Fruit fly (Drosophila melanogaster): ENCODE measurements around the gene CG9981.

Gene CG9981

DNA sequence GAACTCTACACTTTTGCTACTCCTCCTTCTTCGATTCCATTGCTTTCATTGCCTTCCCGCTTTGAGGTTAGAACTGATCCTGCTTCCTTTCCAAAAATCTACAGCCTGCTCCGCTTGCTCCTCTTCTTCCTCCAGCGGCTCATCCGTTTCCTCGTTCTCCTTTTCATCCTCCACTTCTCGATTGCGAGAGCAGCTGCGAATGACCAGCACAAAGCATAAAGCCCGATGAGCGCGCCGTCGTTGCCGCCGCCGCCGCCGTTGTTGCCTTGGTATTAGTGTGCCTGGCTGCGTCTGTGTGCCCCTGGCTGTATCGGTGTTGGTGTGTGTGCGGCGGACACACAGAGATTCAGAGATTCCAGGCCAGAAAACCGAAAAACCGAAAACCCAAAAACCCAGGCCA lies 19.4 kb upstream of the CG9981 start:
- TF ChIP-seq foxo (GFP tag; optimal IDR thresholded peaks at IDR 0.05), result no peak
- peak; percentile 1 for TF ChIP-seq N (GFP tag; optimal IDR thresholded peaks at IDR 0.05)
- TF ChIP-seq psq (GFP tag; optimal IDR thresholded peaks at IDR 0.05), result peak; percentile 98
- TF ChIP-seq h (GFP tag; optimal IDR thresholded peaks at IDR 0.05), result peak; percentile 3

DNA sequence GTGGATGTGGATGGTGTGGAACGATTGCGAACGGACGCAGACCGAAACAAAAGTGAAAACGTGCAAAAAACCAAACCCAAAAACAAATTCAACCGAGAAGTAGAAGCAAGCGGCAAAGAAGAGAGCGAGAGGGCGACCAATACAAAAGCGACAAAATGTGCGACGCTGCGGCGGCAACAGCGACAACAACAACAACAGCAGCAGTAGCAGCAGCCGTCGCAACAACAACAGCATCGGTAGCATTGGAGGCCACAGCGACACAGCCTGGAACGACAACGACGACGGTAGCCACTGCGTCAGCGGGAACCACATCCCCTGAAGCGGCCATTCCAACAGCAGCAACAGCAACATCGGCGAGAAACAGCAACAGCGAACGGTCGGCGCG lies 18.2 kb upstream of the CG9981 start:
- TF ChIP-seq jim (GFP tag; optimal IDR thresholded peaks at IDR 0.05) (no peak), psq (GFP tag; optimal IDR thresholded peaks at IDR 0.05) (peak; percentile 65)

DNA sequence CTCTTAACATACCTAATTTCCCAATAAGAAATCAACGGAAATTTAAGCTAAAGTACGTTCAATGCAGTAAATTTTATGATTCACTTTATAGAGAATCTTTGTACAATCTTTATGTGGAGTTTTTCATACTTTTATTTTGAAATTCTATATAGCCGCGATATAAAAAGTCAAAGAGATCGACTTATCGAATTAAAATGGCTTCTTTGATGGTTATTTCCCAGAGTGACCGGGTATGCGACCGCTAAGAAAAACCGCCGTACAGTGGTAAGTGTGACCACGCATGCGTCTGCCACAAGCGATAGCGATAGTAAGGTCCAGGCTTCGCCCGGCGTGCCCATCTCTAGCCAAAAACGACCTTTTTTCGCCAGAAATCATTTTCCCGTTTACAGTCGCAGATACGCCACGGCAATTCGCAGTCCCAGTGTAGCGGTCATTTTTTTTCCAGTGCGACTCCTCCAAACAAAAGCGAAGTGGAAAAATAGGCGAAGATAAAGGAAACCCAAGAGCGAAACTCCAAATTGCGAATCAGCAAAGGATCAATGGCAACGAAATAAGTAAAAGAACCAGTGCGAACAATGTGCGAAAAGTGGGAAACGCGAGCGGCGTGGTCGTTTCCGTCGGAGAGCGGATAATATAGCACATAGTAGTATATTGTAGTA lies 17.7 kb upstream of the CG9981 start, which contains the start of gene hang:
Gene hang (plus strand): TSS at position 366 of the 659 bp plus-strand sequence.
- no peak for TF ChIP-seq pan (optimal IDR thresholded peaks at IDR 0.05)
- TF ChIP-seq rgr (GFP tag; optimal IDR thresholded peaks at IDR 0.05), result peak; percentile 54
- TF ChIP-seq tai (GFP tag; optimal IDR thresholded peaks at IDR 0.05), result no peak
- peak; percentile 21 for TF ChIP-seq OdsH (GFP tag; optimal IDR thresholded peaks at IDR 0.05)
- peak; percentile 4 for TF ChIP-seq ey (GFP tag; optimal IDR thresholded peaks at IDR 0.05)
- no peak for TF ChIP-seq Rel (GFP tag; optimal IDR thresholded peaks at IDR 0.05)
- peak; percentile 44 for TF ChIP-seq Rel (tag; optimal IDR thresholded peaks at IDR 0.05)
- no peak for TF ChIP-seq GATAd (GFP tag; optimal IDR thresholded peaks at IDR 0.05)
- peak; percentile 79 for TF ChIP-seq psq (GFP tag; optimal IDR thresholded peaks at IDR 0.05)
- TF ChIP-seq Hr83 (GFP tag; optimal IDR thresholded peaks at IDR 0.05; ENCODE audit: poor library complexity, severe bottlenecking), result peak; percentile 45
- peak in 1 of 2 experiments; percentile 14 for TF ChIP-seq dl (GFP tag; optimal IDR thresholded peaks at IDR 0.05; ENCODE audit: insufficient read depth in 1 of 2, partially characterized antibody in 2 of 2)
- peak in 1 of 2 experiments; percentile 46 for TF ChIP-seq foxo (GFP tag; optimal IDR thresholded peaks at IDR 0.05)
- peak; percentile 44 for TF ChIP-seq jim (GFP tag; optimal IDR thresholded peaks at IDR 0.05)
- peak; percentile 54 for TF ChIP-seq h (GFP tag; optimal IDR thresholded peaks at IDR 0.05)
- TF ChIP-seq dsf (GFP tag; optimal IDR thresholded peaks at IDR 0.05; ENCODE audit: borderline replicate concordance), result peak; percentile 1
- TF ChIP-seq N (GFP tag; optimal IDR thresholded peaks at IDR 0.05), result no peak
- TF ChIP-seq sv (GFP tag; optimal IDR thresholded peaks at IDR 0.05), result no peak
- TF ChIP-seq Sp1 (GFP tag; optimal IDR thresholded peaks at IDR 0.05), result peak; percentile 54
- TF ChIP-seq br (GFP tag; optimal IDR thresholded peaks at IDR 0.05), result peak; percentile 30
- no peak for TF ChIP-seq Hr78 (GFP tag; optimal IDR thresholded peaks at IDR 0.05)
- TF ChIP-seq Abd-B (GFP tag; optimal IDR thresholded peaks at IDR 0.05), result no peak
- peak; percentile 3 for TF ChIP-seq HLH106 (tag; optimal IDR thresholded peaks at IDR 0.05)
- peak; percentile 49 for TF ChIP-seq Hnf4 (GFP tag; optimal IDR thresholded peaks at IDR 0.05)
- TF ChIP-seq Dfd (GFP tag; optimal IDR thresholded peaks at IDR 0.05), result no peak
- peak; percentile 7 for TF ChIP-seq woc (GFP tag; optimal IDR thresholded peaks at IDR 0.05)

DNA sequence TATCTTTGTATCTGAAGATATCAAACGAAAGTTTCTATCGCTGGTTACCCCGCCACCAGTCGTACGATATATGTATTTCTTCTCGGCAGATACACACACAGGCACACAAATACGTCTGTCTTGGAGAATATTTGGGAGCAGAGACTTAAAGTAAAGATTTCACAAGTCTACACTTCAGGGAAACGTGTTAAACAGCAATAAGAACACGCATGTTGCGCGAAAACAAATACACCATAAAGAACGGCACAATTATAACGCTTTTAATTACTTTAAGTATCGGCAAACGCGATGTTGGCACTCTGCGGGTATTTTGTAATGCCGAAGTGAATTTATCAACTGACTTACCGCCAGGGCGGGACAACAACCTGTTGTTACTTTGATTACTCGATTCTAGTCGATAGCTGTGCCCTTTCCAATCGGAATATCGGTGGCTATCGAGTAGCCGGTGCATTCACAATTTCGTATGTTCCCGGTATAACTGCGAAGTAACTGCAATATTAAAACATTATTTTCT lies 17.0 kb upstream of the CG9981 start, which contains the start of gene AnxB11:
Gene AnxB11 (minus strand): TSS at position 367 of the 514 bp plus-strand sequence.
- TF ChIP-seq Jra (GFP tag; optimal IDR thresholded peaks at IDR 0.05), result peak; percentile 6
- no peak for TF ChIP-seq Rel (GFP tag; optimal IDR thresholded peaks at IDR 0.05)
- TF ChIP-seq Rel (tag; optimal IDR thresholded peaks at IDR 0.05), result peak; percentile 40
- peak; percentile 2 for TF ChIP-seq OdsH (GFP tag; optimal IDR thresholded peaks at IDR 0.05)
- no peak for TF ChIP-seq Dif (GFP tag; optimal IDR thresholded peaks at IDR 0.05; ENCODE audit: partially characterized antibody)

DNA sequence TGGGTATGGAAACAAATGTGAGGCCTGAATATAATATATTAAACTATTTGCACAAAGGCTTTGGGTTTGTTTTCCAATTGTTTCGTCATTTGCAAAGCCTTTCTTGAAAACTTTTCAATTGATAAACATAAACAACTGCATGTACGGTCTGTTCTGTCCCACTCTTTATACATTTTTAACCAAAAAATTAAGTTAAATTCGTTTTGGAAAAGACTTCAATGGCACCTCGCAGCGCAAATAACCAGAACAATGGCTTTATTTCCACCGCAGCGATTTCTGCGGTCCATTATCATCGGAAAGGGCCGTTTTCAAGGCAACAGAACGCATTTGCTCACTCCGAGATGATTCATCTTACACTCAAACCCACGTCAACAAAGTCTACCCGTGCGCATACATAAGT lies 16.0 kb upstream of the CG9981 start:
- TF ChIP-seq woc (GFP tag; optimal IDR thresholded peaks at IDR 0.05) (no peak), pan (optimal IDR thresholded peaks at IDR 0.05) (no peak), N (GFP tag; optimal IDR thresholded peaks at IDR 0.05) (no peak), sv (GFP tag; optimal IDR thresholded peaks at IDR 0.05) (no peak), foxo (GFP tag; optimal IDR thresholded peaks at IDR 0.05) (no peak), Mio (GFP tag; optimal IDR thresholded peaks at IDR 0.05) (no peak), dl (GFP tag; optimal IDR thresholded peaks at IDR 0.05; ENCODE audit: insufficient read depth in 1 of 2, partially characterized antibody in 2 of 2) (no peak)

DNA sequence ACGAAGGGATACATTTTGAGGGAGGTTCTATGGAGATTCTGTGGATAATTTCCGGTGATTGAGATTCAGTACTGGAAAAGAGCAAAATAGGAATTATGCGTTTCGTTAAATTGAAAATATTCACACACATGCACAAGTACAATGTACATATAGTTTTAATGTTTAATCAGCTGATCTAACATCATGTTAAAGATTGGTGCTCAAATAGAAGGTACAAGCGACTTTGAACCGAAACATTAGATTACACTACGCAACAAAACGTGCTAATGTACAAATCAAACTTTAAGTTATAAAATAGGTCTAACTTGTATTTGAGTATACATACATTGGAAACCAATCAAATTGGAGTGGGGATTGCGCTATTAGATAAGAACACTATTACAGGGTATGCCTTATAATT lies 15.1 kb upstream of the CG9981 start:
- TF ChIP-seq rgr (GFP tag; optimal IDR thresholded peaks at IDR 0.05) (no peak), dsf (GFP tag; optimal IDR thresholded peaks at IDR 0.05; ENCODE audit: borderline replicate concordance) (no peak)
